Worm (Caenorhabditis elegans): ENCODE measurements around the gene let-413.

let-413 gene

ce11 chrV:7995878-7996277, 18.3 kb upstream of the let-413 start, which contains the start of gene Y97E10AR.2:
Gene Y97E10AR.2 (plus strand): TSS chrV:7996178.
- TF ChIP-seq sma-3 (GFP tag; optimal IDR thresholded peaks at IDR 0.05), result no peak
- no peak for TF ChIP-seq egl-27 (tag; optimal IDR thresholded peaks at IDR 0.05)
- TF ChIP-seq unc-62 (GFP tag; optimal IDR thresholded peaks at IDR 0.05), result no peak
- TF ChIP-seq lsy-2 (tag; optimal IDR thresholded peaks at IDR 0.05), result no peak
- no peak for TF ChIP-seq snpc-4 (tag; optimal IDR thresholded peaks at IDR 0.05)
- TF ChIP-seq unc-39 (tag; optimal IDR thresholded peaks at IDR 0.05), result no peak
- no peak for TF ChIP-seq ztf-4 (tag; optimal IDR thresholded peaks at IDR 0.05)
- TF ChIP-seq ama-1 (optimal IDR thresholded peaks at IDR 0.05), result no peak
- TF ChIP-seq mab-5 (tag; optimal IDR thresholded peaks at IDR 0.05), result no peak
- TF ChIP-seq ztf-1 (GFP tag; conservative IDR thresholded peaks at IDR 0.05), result no peak
- TF ChIP-seq gmeb-1 (tag; optimal IDR thresholded peaks at IDR 0.05), result no peak
- TF ChIP-seq lin-13 (GFP tag; optimal IDR thresholded peaks at IDR 0.05), result no peak
- no peak for TF ChIP-seq ceh-16 (tag; optimal IDR thresholded peaks at IDR 0.05)
- TF ChIP-seq nhr-11 (tag; optimal IDR thresholded peaks at IDR 0.05), result no peak
- TF ChIP-seq unc-55 (GFP tag; optimal IDR thresholded peaks at IDR 0.05), result no peak

DNA sequence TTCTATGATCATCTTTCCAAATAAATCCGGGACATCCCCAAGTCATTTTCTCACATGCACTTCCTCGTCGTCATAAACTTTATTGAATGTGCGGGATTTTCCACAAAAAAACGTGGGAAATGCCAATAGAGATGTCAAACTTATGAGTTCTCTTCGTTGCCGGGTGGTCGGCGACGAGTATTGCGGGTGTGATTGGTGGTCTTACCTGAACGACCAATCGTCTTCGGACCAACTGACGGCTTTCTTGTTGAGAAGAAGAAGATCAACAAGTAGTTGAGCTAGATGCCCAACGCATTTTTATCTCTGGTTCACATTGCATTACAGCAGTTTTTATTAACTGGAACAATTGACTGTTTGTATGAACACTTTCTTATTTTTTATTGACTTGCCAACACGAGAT, 17.6 kb upstream of the let-413 start:
- TF ChIP-seq ceh-16 (tag; optimal IDR thresholded peaks at IDR 0.05) (no peak), gmeb-1 (tag; optimal IDR thresholded peaks at IDR 0.05) (no peak), lin-11 (tag; optimal IDR thresholded peaks at IDR 0.05) (no peak), ZK546.5 (tag; optimal IDR thresholded peaks at IDR 0.05) (no peak), unc-39 (tag; optimal IDR thresholded peaks at IDR 0.05) (no peak), lsy-2 (tag; optimal IDR thresholded peaks at IDR 0.05) (no peak)

DNA sequence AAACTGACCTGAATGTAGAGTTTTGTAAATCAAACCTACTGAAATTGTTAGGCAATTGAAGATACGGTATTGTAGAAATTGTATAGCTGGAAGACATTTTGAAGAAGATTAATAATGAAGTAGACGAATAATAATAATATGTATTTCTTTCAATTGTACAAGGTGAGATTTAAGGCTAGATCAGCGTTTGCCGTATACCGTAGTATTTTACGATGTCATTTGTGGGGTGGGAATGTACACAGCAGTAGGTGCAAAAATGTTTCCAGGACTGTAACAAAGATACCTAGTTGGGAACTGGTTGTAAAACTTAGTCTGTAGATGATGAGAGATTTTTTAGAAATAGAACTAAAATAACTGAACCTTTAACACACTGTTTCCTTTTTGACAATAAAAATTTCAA, 17.0 kb upstream of the let-413 start, which contains the start of gene ceh-76:
Gene ceh-76 (minus strand): TSS at position 101 of the 400 bp plus-strand sequence.
- no peak for TF ChIP-seq nhr-6 (tag; optimal IDR thresholded peaks at IDR 0.05)
- no peak for TF ChIP-seq mdl-1 (tag; optimal IDR thresholded peaks at IDR 0.05)
- TF ChIP-seq ceh-16 (tag; optimal IDR thresholded peaks at IDR 0.05), result no peak
- no peak for TF ChIP-seq unc-39 (tag; optimal IDR thresholded peaks at IDR 0.05)
- TF ChIP-seq elt-3 (tag; optimal IDR thresholded peaks at IDR 0.05), result no peak
- TF ChIP-seq aly-2 (tag; optimal IDR thresholded peaks at IDR 0.05), result no peak

- no peak for TF ChIP-seq nhr-10 (tag; optimal IDR thresholded peaks at IDR 0.05)
- TF ChIP-seq ceh-82 (tag; optimal IDR thresholded peaks at IDR 0.05), result no peak
- TF ChIP-seq zag-1 (tag; optimal IDR thresholded peaks at IDR 0.05), result no peak
- no peak for TF ChIP-seq elt-1 (tag; optimal IDR thresholded peaks at IDR 0.05)
- TF ChIP-seq ceh-16 (tag; optimal IDR thresholded peaks at IDR 0.05), result no peak
These were observed 8.3 kb upstream of the let-413 start, which contains the start of gene Y97E10AL.1 for ce11 chrV:7985860-7986259. Gene Y97E10AL.1 (plus strand): TSS chrV:7986160.

DNA sequence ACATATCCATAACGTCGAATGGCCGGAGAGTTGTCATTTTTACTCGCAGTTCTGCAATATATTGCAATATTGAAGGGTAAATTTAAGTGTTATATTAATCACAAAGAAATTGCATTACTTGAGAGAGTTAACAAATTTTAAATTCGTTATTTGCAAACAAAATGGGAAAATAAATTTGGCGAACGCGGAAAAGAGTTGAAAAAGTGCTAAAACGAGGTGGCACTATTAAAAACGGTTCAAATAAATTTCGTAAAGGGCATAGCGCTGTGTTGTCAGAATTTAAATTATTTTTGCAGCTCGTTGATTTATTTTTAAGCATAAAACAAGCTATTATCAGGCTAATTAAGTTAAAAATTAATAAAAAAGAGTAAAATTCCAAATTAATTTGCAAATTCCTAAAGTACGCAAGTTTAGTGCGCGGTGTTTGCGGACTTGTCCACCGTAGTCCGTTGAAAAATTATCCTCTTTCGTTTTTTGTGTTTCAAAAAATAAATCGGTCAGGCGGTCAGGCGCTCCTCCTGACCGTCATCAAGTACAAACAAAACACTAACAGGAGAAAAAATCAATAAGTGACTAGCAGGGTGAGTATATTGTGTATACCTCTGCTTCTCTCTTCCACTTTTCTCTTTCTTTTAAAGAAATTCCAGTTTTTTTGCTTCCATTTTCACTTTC, 5.9 kb upstream of the let-413 start, which contains the start of the genes natb-1 and abhd-12:
Gene natb-1 (minus strand): TSS at position 51 of the 672 bp plus-strand sequence.
Gene abhd-12 (plus strand): TSS at position 499 of the 672 bp plus-strand sequence.
- peak; percentile 45 for TF ChIP-seq nhr-129 (tag; optimal IDR thresholded peaks at IDR 0.05)
- peak; percentile 84 to 96 for TF ChIP-seq lsy-2 (tag; optimal IDR thresholded peaks at IDR 0.05)
- TF ChIP-seq ztf-1 (GFP tag; conservative IDR thresholded peaks at IDR 0.05), result no peak
- peak; percentile 20 for TF ChIP-seq fos-1 (tag; optimal IDR thresholded peaks at IDR 0.05)
- TF ChIP-seq crh-2 (tag; optimal IDR thresholded peaks at IDR 0.05), result peak; percentile 12
- peak; percentile 30 for TF ChIP-seq nhr-25 (tag; optimal IDR thresholded peaks at IDR 0.05)
- no peak for TF ChIP-seq ztf-11 (tag; optimal IDR thresholded peaks at IDR 0.05)
- no peak for TF ChIP-seq ama-1 (optimal IDR thresholded peaks at IDR 0.05)
- no peak for TF ChIP-seq ceh-16 (tag; optimal IDR thresholded peaks at IDR 0.05)
- peak; percentile 75 for TF ChIP-seq C34F6.9 (tag; optimal IDR thresholded peaks at IDR 0.05)
- no peak for TF ChIP-seq sem-4 (tag; optimal IDR thresholded peaks at IDR 0.05)
- TF ChIP-seq blmp-1 (tag; optimal IDR thresholded peaks at IDR 0.05; ENCODE audit: insufficient read depth), result peak; percentile 3
- peak; percentile 54 for TF ChIP-seq gmeb-1 (tag; optimal IDR thresholded peaks at IDR 0.05)
- TF ChIP-seq mbf-1 (tag; optimal IDR thresholded peaks at IDR 0.05), result no peak
- peak; percentile 72 for TF ChIP-seq unc-55 (GFP tag; optimal IDR thresholded peaks at IDR 0.05)

Measured in whole organism, L2 larva.